Fruit fly (Drosophila melanogaster) whole organism, embryonic: ENCODE data around the gene Ent3.

Experiments used
- Adf1 ChIP-seq: fragments of 200-800 bp; sonication (Bioruptor generic); IDR thresholded peaks from 2 replicates; pipeline ENCODE4 v1.3.6; 2022; ENCODE audit warnings: missing biosample characterization, missing genetic modification characterization
- BtbVII ChIP-seq: fragments of 200-800 bp; sonication (Bioruptor generic); optimal IDR thresholded peaks from 3 replicates; lab custom pipeline; 2017; ENCODE audit warnings: missing biosample characterization, mild to moderate bottlenecking, missing genetic modification characterization
- CG10267 ChIP-seq: fragments of 200-800 bp; sonication (Bioruptor generic); optimal IDR thresholded peaks from 2 replicates; lab custom pipeline; 2018; ENCODE audit warnings: missing biosample characterization, mild to moderate bottlenecking, missing genetic modification characterization, moderate library complexity
- CG10543 ChIP-seq: fragments of 200-800 bp; sonication (Bioruptor generic); optimal IDR thresholded peaks from 3 replicates; lab custom pipeline; 2017; ENCODE audit warnings: missing biosample characterization, mild to moderate bottlenecking, missing genetic modification characterization, moderate library complexity
- CG10565 ChIP-seq: fragments of 200-800 bp; sonication (Bioruptor generic); optimal IDR thresholded peaks from 3 replicates; lab custom pipeline; 2016; ENCODE audit warnings: missing biosample characterization, mild to moderate bottlenecking, missing genetic modification characterization
- CG10959 ChIP-seq: fragments of 200-800 bp; sonication (Bioruptor generic); IDR thresholded peaks from 2 replicates; pipeline ENCODE4 v1.3.6; 2022; ENCODE audit warnings: missing biosample characterization, missing genetic modification characterization
- CG12071 ChIP-seq: fragments of 200-800 bp; sonication (Bioruptor generic); optimal IDR thresholded peaks from 3 replicates; lab custom pipeline; 2018; ENCODE audit warnings: missing biosample characterization, mild to moderate bottlenecking, missing genetic modification characterization
- CG12104 ChIP-seq: fragments of 200-800 bp; sonication (Bioruptor generic); optimal IDR thresholded peaks from 3 replicates; lab custom pipeline; 2016; ENCODE audit warnings: missing biosample characterization, missing genetic modification characterization
- CG12236 ChIP-seq: fragments of 200-800 bp; sonication (Bioruptor generic); optimal IDR thresholded peaks from 2 replicates; lab custom pipeline; 2016; ENCODE audit warnings: missing biosample characterization, missing genetic modification characterization
- CG15696 ChIP-seq: fragments of 200-800 bp; sonication (Bioruptor generic); optimal IDR thresholded peaks from 2 replicates; lab custom pipeline; 2019; ENCODE audit warnings: missing biosample characterization, mild to moderate bottlenecking, missing genetic modification characterization, moderate library complexity
- CG16815 ChIP-seq: fragments of 200-800 bp; sonication (Bioruptor generic); optimal IDR thresholded peaks from 3 replicates; lab custom pipeline; 2017; ENCODE audit warnings: missing biosample characterization, mild to moderate bottlenecking, missing genetic modification characterization
- CG1792 ChIP-seq: fragments of 200-800 bp; sonication (Bioruptor generic); optimal IDR thresholded peaks from 2 replicates; lab custom pipeline; 2016; ENCODE audit warnings: missing biosample characterization, missing genetic modification characterization
- CG18262 ChIP-seq: fragments of 200-800 bp; optimal IDR thresholded peaks from 3 replicates; lab custom pipeline; 2019; ENCODE audit warnings: missing biosample characterization, mild to moderate bottlenecking, missing genetic modification characterization, moderate library complexity
- CG18764 ChIP-seq: fragments of 200-800 bp; sonication (Bioruptor generic); optimal IDR thresholded peaks from 3 replicates; lab custom pipeline; 2016; ENCODE audit warnings: missing biosample characterization, missing genetic modification characterization
- CG2116 ChIP-seq: fragments of 200-800 bp; sonication (Bioruptor generic); optimal IDR thresholded peaks from 3 replicates; lab custom pipeline; 2018; ENCODE audit warnings: missing biosample characterization, mild to moderate bottlenecking, missing genetic modification characterization
- CG4328 ChIP-seq: fragments of 200-800 bp; sonication (Bioruptor generic); optimal IDR thresholded peaks from 3 replicates; lab custom pipeline; 2017; ENCODE audit warnings: missing biosample characterization, missing genetic modification reagents, missing genetic modification characterization
- CG6854 ChIP-seq: fragments of 200-800 bp; sonication (Bioruptor generic); optimal IDR thresholded peaks from 3 replicates; lab custom pipeline; 2017; ENCODE audit warnings: missing biosample characterization, mild to moderate bottlenecking, missing genetic modification characterization
- CG7928 ChIP-seq: fragments of 200-800 bp; sonication (Bioruptor generic); optimal IDR thresholded peaks from 2 replicates; lab custom pipeline; 2017; ENCODE audit warnings: missing biosample characterization, mild to moderate bottlenecking, missing genetic modification characterization
- CG9609 ChIP-seq: fragments of 200-800 bp; sonication (Bioruptor generic); optimal IDR thresholded peaks from 3 replicates; lab custom pipeline; 2016; ENCODE audit warnings: missing biosample characterization, missing genetic modification characterization
- Dbx ChIP-seq: fragments of 200-800 bp; sonication (Bioruptor generic); IDR thresholded peaks from 3 replicates; pipeline ENCODE4 v1.3.6; 2022; ENCODE audit warnings: missing biosample characterization, missing genetic modification characterization
- E2f1 ChIP-seq: fragments of 200-800 bp; sonication (Bioruptor generic); IDR thresholded peaks from 2 replicates; pipeline ENCODE4 v1.3.6; 2022; ENCODE audit warnings: missing biosample characterization, missing genetic modification characterization
- Fer3 ChIP-seq: fragments of 200-800 bp; sonication (Bioruptor generic); optimal IDR thresholded peaks from 2 replicates; lab custom pipeline; 2018; ENCODE audit warnings: missing biosample characterization, mild to moderate bottlenecking, missing genetic modification characterization, moderate library complexity
- Lim3 ChIP-seq: fragments of 200-800 bp; sonication (Bioruptor generic); IDR thresholded peaks from 2 replicates; pipeline ENCODE4 v1.3.6; 2022; ENCODE audit warnings: missing biosample characterization, missing genetic modification characterization
- NC2β ChIP-seq: fragments of 200-800 bp; sonication (Bioruptor generic); optimal IDR thresholded peaks from 2 replicates; lab custom pipeline; 2016; ENCODE audit warnings: missing biosample characterization, missing genetic modification characterization
- NK7.1 ChIP-seq: fragments of 200-800 bp; sonication (Bioruptor generic); optimal IDR thresholded peaks from 3 replicates; lab custom pipeline; 2016; ENCODE audit warnings: missing biosample characterization, missing genetic modification characterization
- PHDP ChIP-seq: fragments of 200-800 bp; sonication (Bioruptor generic); optimal IDR thresholded peaks from 3 replicates; lab custom pipeline; 2018; ENCODE audit warnings: missing biosample characterization, mild to moderate bottlenecking, missing genetic modification characterization, moderate library complexity
- Pdp1 ChIP-seq, 2 experiments: fragments of 200-800 bp; sonication (Bioruptor generic); optimal IDR thresholded peaks; 3 replicates each; lab custom pipeline; 2016; ENCODE audit warnings: missing biosample characterization in 2 of 2, missing genetic modification characterization in 2 of 2, mild to moderate bottlenecking in 1 of 2, moderate library complexity in 1 of 2
- Poxn ChIP-seq: fragments of 200-800 bp; sonication (Bioruptor generic); IDR thresholded peaks from 2 replicates; pipeline ENCODE4 v1.3.6; 2022; ENCODE audit warnings: missing biosample characterization, missing genetic modification characterization
- Rfx ChIP-seq: fragments of 200-800 bp; sonication (Bioruptor generic); IDR thresholded peaks from 2 replicates; pipeline ENCODE4 v1.3.6; 2022; ENCODE audit warnings: missing biosample characterization, missing genetic modification characterization
- az2 ChIP-seq: fragments of 200-800 bp; sonication (Bioruptor generic); optimal IDR thresholded peaks from 3 replicates; lab custom pipeline; 2016; ENCODE audit warnings: missing biosample characterization, missing genetic modification characterization
- bcd ChIP-seq: fragments of 200-800 bp; sonication (Bioruptor generic); optimal IDR thresholded peaks from 2 replicates; lab custom pipeline; 2017; ENCODE audit warnings: missing biosample characterization, mild to moderate bottlenecking, missing genetic modification characterization
- bsh ChIP-seq, 2 experiments: fragments of 200-800 bp; sonication (Bioruptor generic); optimal IDR thresholded peaks; 2 replicates each; lab custom pipeline; 2017 to 2018; ENCODE audit warnings: mild to moderate bottlenecking in 2 of 2, missing biosample characterization in 2 of 2, missing genetic modification characterization in 2 of 2, moderate library complexity in 1 of 2
- cas ChIP-seq: fragments of 200-800 bp; sonication (Bioruptor generic); IDR thresholded peaks from 2 replicates; pipeline ENCODE4 v1.3.6; 2022; ENCODE audit warnings: missing biosample characterization, missing genetic modification characterization
- croc ChIP-seq: fragments of 200-800 bp; sonication (Bioruptor generic); conservative IDR thresholded peaks from 3 replicates; pipeline ENCODE4 v1.3.6; 2022; ENCODE audit warnings: missing biosample characterization, missing genetic modification characterization
- dm ChIP-seq: fragments of 200-800 bp; sonication (Bioruptor generic); optimal IDR thresholded peaks from 3 replicates; lab custom pipeline; 2016; ENCODE audit warnings: missing biosample characterization, missing genetic modification characterization
- fd102C ChIP-seq: fragments of 200-800 bp; sonication (Bioruptor generic); optimal IDR thresholded peaks from 2 replicates; lab custom pipeline; 2018; ENCODE audit warnings: missing biosample characterization, mild to moderate bottlenecking, missing genetic modification characterization, moderate library complexity
- gem ChIP-seq: fragments of 200-800 bp; sonication (Bioruptor generic); optimal IDR thresholded peaks from 2 replicates; lab custom pipeline; 2019; ENCODE audit warnings: missing biosample characterization, mild to moderate bottlenecking, missing genetic modification characterization, moderate library complexity
- gt ChIP-seq: fragments of 200-800 bp; sonication (Bioruptor generic); IDR thresholded peaks from 2 replicates; pipeline ENCODE4 v1.3.6; 2022; ENCODE audit warnings: missing biosample characterization, missing genetic modification characterization
- ham ChIP-seq: fragments of 200-800 bp; sonication (Bioruptor generic); IDR thresholded peaks from 2 replicates; pipeline ENCODE4 v1.3.6; 2022; ENCODE audit warnings: missing biosample characterization, missing genetic modification characterization
- hkb ChIP-seq, 2 experiments: fragments of 200-800 bp in 1 of 2; fragments of >200 bp in 1 of 2; sonication (Bioruptor generic) in 1 of 2; IDR thresholded peaks in 1 of 2; optimal IDR thresholded peaks in 1 of 2; 2 replicates each; pipeline versions ENCODE4 v1.3.6 to Lab custom; 2017 to 2022; ENCODE audit warnings: missing biosample characterization in 1 of 2, missing genetic modification characterization in 1 of 2
- hth ChIP-seq: fragments of >200 bp; optimal IDR thresholded peaks from 2 replicates; lab custom pipeline; 2017; ENCODE audit warnings: inconsistent platforms
- kni ChIP-seq: fragments of 200-800 bp; sonication (Bioruptor generic); optimal IDR thresholded peaks from 3 replicates; lab custom pipeline; 2017; ENCODE audit warnings: mild to moderate bottlenecking, missing biosample characterization, missing genetic modification reagents, missing genetic modification characterization
- luna ChIP-seq: fragments of 200-800 bp; sonication (Bioruptor generic); optimal IDR thresholded peaks from 2 replicates; lab custom pipeline; 2016; ENCODE audit warnings: missing biosample characterization, missing genetic modification characterization
- pb ChIP-seq: fragments of 200-800 bp; sonication (Bioruptor generic); optimal IDR thresholded peaks from 3 replicates; lab custom pipeline; 2016; ENCODE audit warnings: missing biosample characterization, missing genetic modification characterization
- pnt ChIP-seq: fragments of 200-800 bp; sonication (Bioruptor generic); optimal IDR thresholded peaks from 3 replicates; lab custom pipeline; 2016; ENCODE audit warnings: missing biosample characterization, missing genetic modification characterization
- prd ChIP-seq, 3 experiments: fragments of >200 bp in 2 of 3; fragments of 200-800 bp in 1 of 3; sonication (Bioruptor generic) in 1 of 3; optimal IDR thresholded peaks in 2 of 3; IDR thresholded peaks in 1 of 3; 2 replicates in 2 of 3; 3 replicates in 1 of 3; pipeline versions ENCODE4 v1.3.6 to Lab custom; 2017 to 2022; ENCODE audit warnings: missing biosample characterization in 1 of 3, missing genetic modification characterization in 1 of 3
- sim ChIP-seq: fragments of 200-800 bp; sonication (Bioruptor generic); IDR thresholded peaks from 2 replicates; pipeline ENCODE4 v1.3.6; 2022; ENCODE audit warnings: missing biosample characterization, missing genetic modification characterization
- tin ChIP-seq: fragments of 200-800 bp; sonication (Bioruptor generic); optimal IDR thresholded peaks from 3 replicates; lab custom pipeline; 2016; ENCODE audit warnings: missing biosample characterization, missing genetic modification characterization
- tll ChIP-seq, 2 experiments: fragments of 200-800 bp in 1 of 2; fragments of >200 bp in 1 of 2; sonication (Bioruptor generic) in 1 of 2; optimal IDR thresholded peaks; 2 replicates each; lab custom pipeline; 2017 to 2019; ENCODE audit warnings: missing biosample characterization in 2 of 2, missing genetic modification characterization in 2 of 2, mild to moderate bottlenecking in 1 of 2, moderate library complexity in 1 of 2
- z ChIP-seq: fragments of 200-800 bp; sonication (Bioruptor generic); IDR thresholded peaks from 3 replicates; pipeline ENCODE4 v1.3.6; 2022; ENCODE audit warnings: missing biosample characterization, missing genetic modification characterization

Gene Ent3

dm6 chr3L:12813907-12814306 lies 39.5 kb upstream of the Ent3 start, which contains the start of the genes Sf3a2 and CG42588 (continued):
- TF ChIP-seq ham (GFP tag; lab: Robert Waterston, UW) (no peak), CG15696 (tag; lab: Kevin White, UChicago) (peak; percentile 78), bsh (GFP tag; optimal IDR thresholded peaks at IDR 0.05; lab: Kevin White, UChicago) (peak in 1 of 2 experiments; percentile 64), sim (GFP tag; lab: Robert Waterston, UW) (no peak), Fer3 (tag; lab: Kevin White, UChicago) (no peak), dm (GFP tag; lab: Kevin White, UChicago) (peak; percentile 13), kni (GFP tag; lab: Kevin White, UChicago) (no peak), CG9609 (GFP tag; lab: Kevin White, UChicago) (peak; percentile 10), croc (GFP tag; lab: Robert Waterston, UW) (no peak), CG2116 (GFP tag; lab: Kevin White, UChicago) (peak; percentile 83), fd102C (GFP tag; lab: Kevin White, UChicago) (no peak), NK7.1 (GFP tag; lab: Kevin White, UChicago) (no peak), CG12236 (no peak), pnt (GFP tag; lab: Kevin White, UChicago) (no peak), CG10959 (GFP tag; lab: Robert Waterston, UW) (0 out of 2 replicates have a peak, but pooled peaks have one; percentile 26), CG16815 (peak; percentile 44), Lim3 (no peak), CG12104 (GFP tag; lab: Kevin White, UChicago) (no peak), BtbVII (GFP tag; lab: Kevin White, UChicago) (no peak), PHDP (peak; percentile 71), prd (optimal IDR thresholded peaks at IDR 0.05; lab: Kevin White, UChicago) (no peak), prd (GFP tag; IDR thresholded peaks at IDR 0.05; lab: Robert Waterston, UW) (peak; percentile 83; the same call in 2 of the 3 replicates), tin (peak; percentile 74), CG18764 (peak; percentile 39), CG6854 (GFP tag; lab: Kevin White, UChicago) (no peak), CG1792 (GFP tag; lab: Kevin White, UChicago) (peak; percentile 17), CG7928 (no peak), CG4328 (no peak), z (no peak), Adf1 (GFP tag; lab: Robert Waterston, UW) (peak; percentile 38; the same call in 1 of the 2 replicates), pb (GFP tag; lab: Kevin White, UChicago) (no peak), CG18262 (tag; lab: Kevin White, UChicago) (peak; percentile 60), gem (tag; lab: Kevin White, UChicago) (peak; percentile 72), hth (lab: Kevin White, UChicago) (no peak), CG10267 (tag; lab: Kevin White, UChicago) (peak; percentile 78), hkb (optimal IDR thresholded peaks at IDR 0.05; lab: Kevin White, UChicago) (no peak), hkb (GFP tag; IDR thresholded peaks at IDR 0.05; lab: Robert Waterston, UW) (no peak), Dbx (GFP tag; lab: Robert Waterston, UW) (peak; percentile 83), NC2β (no peak), Rfx (GFP tag; lab: Robert Waterston, UW) (peak; percentile 77; the same call in 1 of the 2 replicates), az2 (GFP tag; lab: Kevin White, UChicago) (peak; percentile 74), CG12071 (GFP tag; lab: Kevin White, UChicago) (no peak), luna (GFP tag; lab: Kevin White, UChicago) (no peak), bcd (GFP tag; lab: Kevin White, UChicago) (no peak), CG10565 (GFP tag; lab: Kevin White, UChicago) (no peak), CG10543 (GFP tag; lab: Kevin White, UChicago) (no peak), Poxn (no peak), Pdp1 (GFP tag; optimal IDR thresholded peaks at IDR 0.05; lab: Kevin White, UChicago) (peak; percentile 2 to 37), E2f1 (GFP tag; lab: Robert Waterston, UW) (peak; percentile 63), cas (GFP tag; lab: Robert Waterston, UW) (peak; percentile 40; the same call in 1 of the 2 replicates), gt (GFP tag; lab: Robert Waterston, UW) (no peak), tll (GFP tag; optimal IDR thresholded peaks at IDR 0.05; lab: Kevin White, UChicago) (no peak)
